Worm (Caenorhabditis elegans) whole organism, early embryonic: ENCODE results near the gene K10H10.13.

Source experiments
- ama-1 ChIP-seq: fragments of 150-350 bp; optimal IDR thresholded peaks from 2 replicates; lab custom pipeline; 2014
- ets-7 ChIP-seq: sonication (generic microtip); optimal IDR thresholded peaks from 2 replicates; lab custom pipeline; 2016; ENCODE audit warnings: missing genotype, missing genetic modification characterization, missing compliant biosample characterization
- hnd-1 ChIP-seq: sonication (generic microtip); optimal IDR thresholded peaks from 2 replicates; lab custom pipeline; 2016; ENCODE audit warnings: missing genetic modification characterization, missing compliant biosample characterization
- pes-1 ChIP-seq: fragments of 200-800 bp; sonication (Bioruptor generic); IDR thresholded peaks from 2 replicates; pipeline ENCODE4 v1.3.6; 2022; ENCODE audit warnings: missing genetic modification reagents, missing genetic modification characterization, missing compliant biosample characterization
- tra-4 ChIP-seq: sonication (generic microtip); optimal IDR thresholded peaks from 2 replicates; lab custom pipeline; 2017; ENCODE audit warnings: missing genetic modification characterization, missing compliant biosample characterization

ce11 chrII:14506245-14506644, 4.8 kb downstream of the K10H10.13 start, which contains the start of gene K10H10.12:
- TF ChIP-seq tra-4 (tag; lab: Kevin White, UChicago) (no peak), ets-7 (tag; lab: Kevin White, UChicago) (no peak), ama-1 (lab: Kevin White, UChicago) (no peak), hnd-1 (no peak), pes-1 (GFP tag; lab: Robert Waterston, UW) (no peak)
